Worm (Caenorhabditis elegans) whole organism, L2 larva: Measurements from ENCODE around the gene spig-5.

Source experiments
- ama-1 ChIP-seq: fragments of 150-350 bp; optimal IDR thresholded peaks from 2 replicates; lab custom pipeline; 2018; ENCODE audit warnings: inconsistent platforms
- fos-1 ChIP-seq: fragments of 150-350 bp; optimal IDR thresholded peaks from 2 replicates; lab custom pipeline; 2014; ENCODE audit warnings: missing biosample characterization, missing genetic modification characterization
- lsy-2 ChIP-seq, 2 experiments: fragments of 150-350 bp in 1 of 2; sonication (generic microtip) in 1 of 2; optimal IDR thresholded peaks; 2 replicates each; lab custom pipeline; 2014 to 2017; ENCODE audit warnings: missing biosample characterization in 2 of 2, missing genetic modification characterization in 2 of 2
- nhr-23 ChIP-seq: fragments of 150-350 bp; optimal IDR thresholded peaks from 2 replicates; lab custom pipeline; 2014; ENCODE audit warnings: missing biosample characterization, missing genetic modification reagents, missing genetic modification characterization
- peb-1 ChIP-seq: fragments of 150-350 bp; optimal IDR thresholded peaks from 2 replicates; lab custom pipeline; 2014; ENCODE audit warnings: missing biosample characterization, missing genetic modification characterization
- unc-62 ChIP-seq: fragments of 150-350 bp; optimal IDR thresholded peaks from 2 replicates; lab custom pipeline; 2014; ENCODE audit warnings: missing biosample characterization, missing genetic modification reagents, missing genetic modification characterization
- zag-1 ChIP-seq: fragments of 150-350 bp; optimal IDR thresholded peaks from 2 replicates; lab custom pipeline; 2014; ENCODE audit warnings: missing biosample characterization, missing genetic modification characterization
- ztf-4 ChIP-seq: fragments of 150-350 bp; optimal IDR thresholded peaks from 2 replicates; lab custom pipeline; 2014; ENCODE audit warnings: missing biosample characterization, missing genetic modification characterization

DNA sequence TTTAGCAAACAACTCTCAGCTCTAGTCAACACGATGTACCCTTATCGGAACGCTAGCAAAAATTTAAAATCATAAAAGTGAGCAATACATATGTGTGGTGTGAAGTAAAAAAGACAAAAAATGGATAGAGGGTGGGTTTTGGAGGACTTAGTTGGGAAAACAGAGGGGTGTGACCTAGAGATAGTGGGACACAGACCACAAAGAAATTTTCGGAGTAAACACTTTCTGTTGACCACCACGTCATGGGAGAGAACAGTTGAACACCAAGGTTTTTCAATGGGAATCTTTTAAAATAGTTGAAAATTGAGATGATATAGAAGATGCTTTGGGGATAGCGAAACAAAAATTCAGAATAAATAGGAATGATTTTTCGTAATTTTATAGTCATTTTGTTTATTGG, 8.9 kb downstream of the spig-5 start:
- TF ChIP-seq unc-62 (GFP tag; lab: Kevin White, UChicago) (no peak), ama-1 (lab: Kevin White, UChicago) (no peak), zag-1 (tag; lab: Kevin White, UChicago) (no peak), nhr-23 (tag; lab: Kevin White, UChicago) (no peak), peb-1 (tag; lab: Kevin White, UChicago) (no peak), fos-1 (tag; lab: Kevin White, UChicago) (no peak), lsy-2 (tag; optimal IDR thresholded peaks at IDR 0.05; lab: Kevin White, UChicago) (no peak), ztf-4 (tag; lab: Kevin White, UChicago) (no peak)
